Worm (Caenorhabditis elegans) whole organism, mixed stage, embryonic: ENCODE data around the gene ZK673.4.
A peak's percentile ranks its signal among the peaks of the same experiment; 100 is the strongest.

Experiments used
- blmp-1 ChIP-seq: fragments of 150-350 bp; optimal IDR thresholded peaks from 2 replicates; lab custom pipeline; 2014; ENCODE audit warnings: missing biosample characterization, missing genetic modification characterization
- ceh-39 ChIP-seq: fragments of 150-350 bp; optimal IDR thresholded peaks from 2 replicates; lab custom pipeline; 2014; ENCODE audit warnings: missing biosample characterization, missing genetic modification characterization
- ceh-43 ChIP-seq: fragments of 200-800 bp; sonication (Bioruptor generic); optimal IDR thresholded peaks from 2 replicates; lab custom pipeline; 2018; ENCODE audit warnings: mild to moderate bottlenecking, missing genetic modification characterization, moderate library complexity, missing compliant biosample characterization
- elt-3 ChIP-seq: fragments of 150-350 bp; optimal IDR thresholded peaks from 2 replicates; lab custom pipeline; 2014; ENCODE audit warnings: missing biosample characterization, missing genetic modification characterization
- lin-32 ChIP-seq: fragments of 200-800 bp; sonication (Bioruptor generic); optimal IDR thresholded peaks from 2 replicates; lab custom pipeline; 2018; ENCODE audit warnings: mild to moderate bottlenecking, missing genetic modification characterization, missing compliant biosample characterization
- nhr-12 ChIP-seq: fragments of 150-350 bp; optimal IDR thresholded peaks from 2 replicates; lab custom pipeline; 2014; ENCODE audit warnings: missing biosample characterization, missing genetic modification characterization
- nhr-2 ChIP-seq: fragments of 150-350 bp; optimal IDR thresholded peaks from 2 replicates; lab custom pipeline; 2014; ENCODE audit warnings: missing biosample characterization, missing genetic modification characterization
- nhr-237 ChIP-seq: fragments of 150-350 bp; optimal IDR thresholded peaks from 2 replicates; lab custom pipeline; 2014; ENCODE audit warnings: missing biosample characterization, missing genetic modification characterization
- nhr-76 ChIP-seq: sonication (generic microtip); optimal IDR thresholded peaks from 2 replicates; lab custom pipeline; 2017; ENCODE audit warnings: missing biosample characterization, missing genetic modification characterization
- unc-39 ChIP-seq: fragments of 150-350 bp; optimal IDR thresholded peaks from 2 replicates; lab custom pipeline; 2014; ENCODE audit warnings: missing biosample characterization, missing genetic modification characterization
- unc-62 ChIP-seq: fragments of 150-350 bp; optimal IDR thresholded peaks from 2 replicates; lab custom pipeline; 2014; ENCODE audit warnings: missing biosample characterization, missing genetic modification reagents, missing genetic modification characterization

DNA sequence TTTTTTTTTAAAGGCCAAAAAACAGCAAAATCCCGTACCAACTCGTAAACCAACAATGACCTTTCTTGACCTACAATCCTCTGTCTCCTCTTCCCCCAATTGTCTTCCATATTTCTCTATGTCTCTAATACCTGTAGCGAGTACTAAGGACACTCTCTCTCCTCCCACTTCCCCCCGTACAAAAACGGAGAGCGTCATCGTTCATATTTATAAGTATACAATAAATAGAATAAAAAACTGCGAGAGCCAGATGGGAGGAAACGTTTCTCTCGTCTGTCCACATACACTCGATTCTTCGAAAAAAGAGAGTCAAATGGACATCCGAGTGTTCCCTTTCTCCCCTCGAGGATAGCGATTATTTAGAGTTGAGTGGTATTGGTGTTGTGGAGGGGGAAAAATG, 52.0 kb downstream of the ZK673.4 start:
- TF ChIP-seq blmp-1 (tag; lab: Kevin White, UChicago): no peak
- no peak for TF ChIP-seq unc-39 (tag; lab: Kevin White, UChicago)
- no peak for TF ChIP-seq elt-3 (tag; lab: Kevin White, UChicago)
- TF ChIP-seq nhr-237 (tag; lab: Kevin White, UChicago): no peak
- TF ChIP-seq nhr-76 (tag; lab: Kevin White, UChicago): no peak
- no peak for TF ChIP-seq lin-32
- no peak for TF ChIP-seq unc-62
- no peak for TF ChIP-seq ceh-43 (GFP tag; lab: Kevin White, UChicago)
- TF ChIP-seq ceh-39 (tag; lab: Kevin White, UChicago): no peak
- no peak for TF ChIP-seq nhr-12
- peak; percentile 83 for TF ChIP-seq nhr-2
